Worm (Caenorhabditis elegans): ENCODE measurements around the gene F49C12.1.

DNA sequence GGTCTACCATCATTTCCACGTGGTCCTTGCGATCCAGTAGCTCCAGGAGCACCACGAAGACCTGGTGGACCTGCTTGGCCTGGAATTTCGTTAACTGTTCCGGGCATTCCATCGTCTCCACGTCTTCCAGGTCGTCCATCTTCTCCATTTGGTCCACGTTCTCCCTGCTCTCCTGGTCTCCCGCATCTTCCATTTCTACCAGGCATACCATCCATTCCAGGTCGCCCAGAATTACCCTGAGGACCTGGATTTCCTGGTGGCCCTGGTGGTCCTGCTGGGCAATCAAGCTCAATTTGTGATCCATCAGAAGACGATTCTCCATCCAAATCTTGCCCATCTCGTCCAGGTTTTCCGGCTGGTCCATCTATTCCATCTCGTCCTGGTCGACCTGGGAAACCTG is 35.3 kb downstream of the F49C12.1 start:
- TF ChIP-seq ztf-29 (GFP tag; IDR thresholded peaks at IDR 0.05) (no peak), klf-2 (GFP tag; conservative IDR thresholded peaks at IDR 0.05) (no peak), tab-1 (GFP tag; IDR thresholded peaks at IDR 0.05) (no peak), cog-1 (tag; optimal IDR thresholded peaks at IDR 0.05) (no peak), flt-1 (GFP tag; IDR thresholded peaks at IDR 0.05) (no peak), ref-1 (GFP tag; conservative IDR thresholded peaks at IDR 0.05) (no peak)
